Fruit fly (Drosophila melanogaster) whole organism, embryonic: ENCODE results near the gene lok.

Experiments used
- BtbVII ChIP-seq: fragments of 200-800 bp; sonication (Bioruptor generic); optimal IDR thresholded peaks from 3 replicates; lab custom pipeline; 2017; ENCODE audit warnings: missing biosample characterization, mild to moderate bottlenecking, missing genetic modification characterization
- CG11504 ChIP-seq: fragments of 200-800 bp; sonication (Bioruptor generic); optimal IDR thresholded peaks from 3 replicates; lab custom pipeline; 2019; ENCODE audit warnings: missing biosample characterization, mild to moderate bottlenecking, missing genetic modification characterization, moderate library complexity
- CG12769 ChIP-seq: fragments of 200-800 bp; sonication (Bioruptor generic); optimal IDR thresholded peaks from 2 replicates; lab custom pipeline; 2019; ENCODE audit warnings: missing biosample characterization, mild to moderate bottlenecking, missing genetic modification characterization, moderate library complexity
- CG12942 ChIP-seq: fragments of 200-800 bp; sonication (Bioruptor generic); optimal IDR thresholded peaks from 3 replicates; lab custom pipeline; 2016; ENCODE audit warnings: missing biosample characterization, missing genetic modification characterization
- CG13624 ChIP-seq: fragments of 200-800 bp; sonication (Bioruptor generic); optimal IDR thresholded peaks from 2 replicates; lab custom pipeline; 2016; ENCODE audit warnings: missing biosample characterization, missing genetic modification characterization
- CG15601 ChIP-seq: fragments of 200-800 bp; sonication (Bioruptor generic); optimal IDR thresholded peaks from 3 replicates; lab custom pipeline; 2019; ENCODE audit warnings: missing biosample characterization, mild to moderate bottlenecking, missing genetic modification characterization, moderate library complexity
- CG16779 ChIP-seq: fragments of 200-800 bp; sonication (Bioruptor generic); IDR thresholded peaks from 2 replicates; pipeline ENCODE4 v1.3.6; 2022; ENCODE audit warnings: missing biosample characterization, missing genetic modification characterization
- CG2875 ChIP-seq: fragments of 200-800 bp; sonication (Bioruptor generic); optimal IDR thresholded peaks from 2 replicates; lab custom pipeline; 2017; ENCODE audit warnings: missing biosample characterization, mild to moderate bottlenecking, missing genetic modification characterization, missing genetic modification reagents
- CG31224 ChIP-seq: fragments of 200-800 bp; sonication (Bioruptor generic); IDR thresholded peaks from 2 replicates; pipeline ENCODE4 v1.3.6; 2022; ENCODE audit warnings: missing biosample characterization, missing genetic modification characterization
- CG31365 ChIP-seq: fragments of 200-800 bp; sonication (Bioruptor generic); optimal IDR thresholded peaks from 2 replicates; lab custom pipeline; 2018; ENCODE audit warnings: missing biosample characterization, mild to moderate bottlenecking, missing genetic modification characterization
- CG32772 ChIP-seq: fragments of 200-800 bp; sonication (Bioruptor generic); IDR thresholded peaks from 2 replicates; pipeline ENCODE4 v1.3.6; 2022; ENCODE audit warnings: missing biosample characterization, missing genetic modification characterization
- CG3407 ChIP-seq: fragments of 200-800 bp; sonication (Bioruptor generic); optimal IDR thresholded peaks from 2 replicates; lab custom pipeline; 2018; ENCODE audit warnings: missing biosample characterization, mild to moderate bottlenecking, missing genetic modification characterization
- CG4820 ChIP-seq: fragments of 200-800 bp; sonication (Bioruptor generic); optimal IDR thresholded peaks from 3 replicates; lab custom pipeline; 2016; ENCODE audit warnings: missing biosample characterization, missing genetic modification characterization
- CG5245 ChIP-seq: fragments of 200-800 bp; sonication (Bioruptor generic); optimal IDR thresholded peaks from 3 replicates; lab custom pipeline; 2016; ENCODE audit warnings: missing biosample characterization, missing genetic modification characterization
- CG6254 ChIP-seq: fragments of 200-800 bp; sonication (Bioruptor generic); optimal IDR thresholded peaks from 3 replicates; lab custom pipeline; 2017; ENCODE audit warnings: mild to moderate bottlenecking, missing biosample characterization, missing genetic modification reagents, missing genetic modification characterization
- CG6791 ChIP-seq: fragments of 200-800 bp; sonication (Bioruptor generic); IDR thresholded peaks from 3 replicates; pipeline ENCODE4 v1.3.6; 2022; ENCODE audit warnings: missing biosample characterization, missing genetic modification characterization; ENCODE audit not compliant: partially characterized antibody
- CoRest ChIP-seq: fragments of 200-800 bp; sonication (Bioruptor generic); optimal IDR thresholded peaks from 3 replicates; lab custom pipeline; 2018; ENCODE audit warnings: missing biosample characterization, mild to moderate bottlenecking, missing genetic modification characterization, moderate library complexity
- Dll ChIP-seq: fragments of 200-800 bp; sonication (Bioruptor generic); IDR thresholded peaks from 4 replicates; pipeline ENCODE4 v1.3.6; 2022; ENCODE audit warnings: missing biosample characterization, missing genetic modification characterization; ENCODE audit not compliant: partially characterized antibody
- H15 ChIP-seq: fragments of 200-800 bp; sonication (Bioruptor generic); IDR thresholded peaks from 3 replicates; pipeline ENCODE4 v1.3.6; 2022; ENCODE audit warnings: missing biosample characterization, missing genetic modification characterization
- H2.0 ChIP-seq: fragments of 200-800 bp; sonication (Bioruptor generic); IDR thresholded peaks from 2 replicates; pipeline ENCODE4 v1.3.6; 2022; ENCODE audit warnings: missing biosample characterization, missing genetic modification characterization
- HHEX ChIP-seq: fragments of 200-800 bp; sonication (Bioruptor generic); optimal IDR thresholded peaks from 3 replicates; lab custom pipeline; 2017; ENCODE audit warnings: missing biosample characterization, mild to moderate bottlenecking, missing genetic modification characterization, missing genetic modification reagents
- HLHmδ ChIP-seq: fragments of 200-800 bp; sonication (Bioruptor generic); optimal IDR thresholded peaks from 2 replicates; lab custom pipeline; 2018; ENCODE audit warnings: missing biosample characterization, mild to moderate bottlenecking, missing genetic modification characterization, moderate library complexity
- Hr39 ChIP-seq: fragments of >200 bp; optimal IDR thresholded peaks from 2 replicates; lab custom pipeline; 2017
- Hsf ChIP-seq: fragments of 200-800 bp; sonication (Bioruptor generic); optimal IDR thresholded peaks from 3 replicates; lab custom pipeline; 2016; ENCODE audit warnings: missing biosample characterization, missing genetic modification characterization
- Meics ChIP-seq: fragments of 200-800 bp; sonication (Bioruptor generic); optimal IDR thresholded peaks from 2 replicates; lab custom pipeline; 2017; ENCODE audit warnings: missing biosample characterization, mild to moderate bottlenecking, missing genetic modification characterization
- Mrtf ChIP-seq: fragments of 200-800 bp; sonication (Bioruptor generic); IDR thresholded peaks from 3 replicates; pipeline ENCODE4 v1.3.6; 2022; ENCODE audit warnings: missing biosample characterization, missing genetic modification characterization
- Neu2 ChIP-seq: fragments of 200-800 bp; sonication (Bioruptor generic); optimal IDR thresholded peaks from 3 replicates; lab custom pipeline; 2016; ENCODE audit warnings: missing biosample characterization, missing genetic modification characterization, borderline replicate concordance
- bigmax ChIP-seq: fragments of 200-800 bp; sonication (Bioruptor generic); optimal IDR thresholded peaks from 2 replicates; lab custom pipeline; 2018; ENCODE audit warnings: missing biosample characterization, mild to moderate bottlenecking, missing genetic modification characterization
- dmrt11E ChIP-seq: fragments of 200-800 bp; sonication (Bioruptor generic); optimal IDR thresholded peaks from 3 replicates; lab custom pipeline; 2018; ENCODE audit warnings: missing biosample characterization, mild to moderate bottlenecking, missing genetic modification characterization, moderate library complexity
- exex ChIP-seq: fragments of 200-800 bp; sonication (Bioruptor generic); optimal IDR thresholded peaks from 4 replicates; lab custom pipeline; 2018; ENCODE audit warnings: missing biosample characterization, mild to moderate bottlenecking, missing genetic modification characterization, moderate library complexity
- fd102C ChIP-seq: fragments of 200-800 bp; sonication (Bioruptor generic); optimal IDR thresholded peaks from 2 replicates; lab custom pipeline; 2018; ENCODE audit warnings: missing biosample characterization, mild to moderate bottlenecking, missing genetic modification characterization, moderate library complexity
- gro ChIP-seq: fragments of 200-800 bp; sonication (Bioruptor generic); optimal IDR thresholded peaks from 2 replicates; lab custom pipeline; 2016; ENCODE audit warnings: missing biosample characterization, missing genetic modification characterization
- mam ChIP-seq: fragments of 200-800 bp; sonication (Bioruptor generic); optimal IDR thresholded peaks from 3 replicates; lab custom pipeline; 2016; ENCODE audit warnings: missing biosample characterization, missing genetic modification characterization
- mld ChIP-seq: fragments of 200-800 bp; sonication (Bioruptor generic); IDR thresholded peaks from 3 replicates; pipeline ENCODE4 v1.3.6; 2022; ENCODE audit warnings: missing biosample characterization, missing genetic modification characterization; ENCODE audit not compliant: partially characterized antibody
- nau ChIP-seq: fragments of 200-800 bp; sonication (Bioruptor generic); optimal IDR thresholded peaks from 3 replicates; lab custom pipeline; 2017; ENCODE audit warnings: missing biosample characterization, mild to moderate bottlenecking, missing genetic modification characterization, missing genetic modification reagents
- p53 ChIP-seq: fragments of 200-800 bp; sonication (Bioruptor generic); optimal IDR thresholded peaks from 2 replicates; lab custom pipeline; 2016; ENCODE audit warnings: missing biosample characterization, missing genetic modification characterization
- pan ChIP-seq, 4 experiments: fragments of >200 bp in 3 of 4; fragments of 200-800 bp in 1 of 4; sonication (Bioruptor generic) in 1 of 4; optimal IDR thresholded peaks in 3 of 4; IDR thresholded peaks in 1 of 4; 2 replicates each; pipeline versions ENCODE4 v1.3.6 to Lab custom; 2017 to 2022; ENCODE audit warnings: missing biosample characterization in 2 of 4, missing genetic modification characterization in 2 of 4, mixed read lengths in 1 of 4
- pros ChIP-seq: fragments of 200-800 bp; sonication (Bioruptor generic); optimal IDR thresholded peaks from 3 replicates; lab custom pipeline; 2019; ENCODE audit warnings: missing biosample characterization, mild to moderate bottlenecking, missing genetic modification characterization, moderate library complexity
- rib ChIP-seq: fragments of 200-800 bp; sonication (Bioruptor generic); IDR thresholded peaks from 2 replicates; pipeline ENCODE4 v1.3.6; 2022; ENCODE audit warnings: missing biosample characterization, missing genetic modification characterization
- ro ChIP-seq: fragments of 200-800 bp; sonication (Bioruptor generic); IDR thresholded peaks from 2 replicates; pipeline ENCODE4 v1.3.6; 2022; ENCODE audit warnings: missing biosample characterization, missing genetic modification characterization
- salm ChIP-seq: fragments of 200-800 bp; sonication (Bioruptor generic); optimal IDR thresholded peaks from 2 replicates; lab custom pipeline; 2018; ENCODE audit warnings: missing biosample characterization, mild to moderate bottlenecking, missing genetic modification characterization
- sd ChIP-seq: fragments of 200-800 bp; sonication (Bioruptor generic); optimal IDR thresholded peaks from 3 replicates; lab custom pipeline; 2018; ENCODE audit warnings: missing biosample characterization, mild to moderate bottlenecking, missing genetic modification characterization, moderate library complexity
- sna ChIP-seq: fragments of 200-800 bp; sonication (Bioruptor generic); IDR thresholded peaks from 2 replicates; pipeline ENCODE4 v1.3.6; 2022; ENCODE audit warnings: missing biosample characterization, missing genetic modification characterization; ENCODE audit not compliant: partially characterized antibody
- sqz ChIP-seq: fragments of 200-800 bp; sonication (Bioruptor generic); optimal IDR thresholded peaks from 3 replicates; lab custom pipeline; 2018; ENCODE audit warnings: missing biosample characterization, mild to moderate bottlenecking, missing genetic modification characterization
- stc ChIP-seq: fragments of 200-800 bp; sonication (Bioruptor generic); IDR thresholded peaks from 2 replicates; pipeline ENCODE4 v1.3.6; 2022; ENCODE audit warnings: missing biosample characterization, missing genetic modification characterization

The lok gene

dm6 chr2L:20075234-20075803 lies 14.1 kb downstream of the lok start, which contains the start of the genes pr and neb (continued):
- no peak for TF ChIP-seq bigmax (GFP tag; lab: Kevin White, UChicago)
- TF ChIP-seq, all 482 proteins: peak for 237

- TF ChIP-seq CG13624 (GFP tag; lab: Kevin White, UChicago) (no peak), gro (GFP tag; lab: Kevin White, UChicago) (no peak), Neu2 (no peak), CG15601 (tag; lab: Kevin White, UChicago) (peak; percentile 39), dmrt11E (tag; lab: Kevin White, UChicago) (no peak), salm (tag; lab: Kevin White, UChicago) (peak; percentile 16), sqz (GFP tag; lab: Kevin White, UChicago) (peak; percentile 30), BtbVII (GFP tag; lab: Kevin White, UChicago) (peak; percentile 32), mld (GFP tag; lab: Robert Waterston, UW) (no peak), sna (GFP tag; lab: Robert Waterston, UW) (no peak), Meics (GFP tag; lab: Kevin White, UChicago) (peak; percentile 7), exex (tag; lab: Kevin White, UChicago) (peak; percentile 94), stc (GFP tag; lab: Robert Waterston, UW) (no peak), CG12942 (GFP tag; lab: Kevin White, UChicago) (no peak), CG11504 (tag; lab: Kevin White, UChicago) (no peak), Hr39 (no peak), H15 (GFP tag; lab: Robert Waterston, UW) (no peak), Hsf (no peak), mam (GFP tag; lab: Kevin White, UChicago) (no peak), CG5245 (GFP tag; lab: Kevin White, UChicago) (no peak), CG2875 (GFP tag; lab: Kevin White, UChicago) (no peak), rib (GFP tag; lab: Robert Waterston, UW) (no peak), nau (GFP tag; lab: Kevin White, UChicago) (no peak), pros (GFP tag; lab: Kevin White, UChicago) (peak; percentile 23), CG32772 (GFP tag; lab: Robert Waterston, UW) (no peak), pan (optimal IDR thresholded peaks at IDR 0.05; lab: Kevin White, UChicago) (no peak), pan (GFP tag; optimal IDR thresholded peaks at IDR 0.05 in 1 of 2, IDR thresholded peaks at IDR 0.05 in 1 of 2) (no peak), CG16779 (GFP tag; lab: Robert Waterston, UW) (no peak), fd102C (GFP tag; lab: Kevin White, UChicago) (no peak), HHEX (GFP tag; lab: Kevin White, UChicago) (no peak), CG12769 (no peak), p53 (GFP tag; lab: Kevin White, UChicago) (no peak), CG31224 (no peak), CG3407 (GFP tag; lab: Kevin White, UChicago) (no peak), CG31365 (tag; lab: Kevin White, UChicago) (no peak), ro (GFP tag; lab: Robert Waterston, UW) (no peak), CoRest (no peak), CG4820 (GFP tag; lab: Kevin White, UChicago) (no peak), CG6791 (GFP tag; lab: Robert Waterston, UW) (no peak), CG6254 (GFP tag; lab: Kevin White, UChicago) (peak; percentile 5), Mrtf (GFP tag; lab: Robert Waterston, UW) (no peak), sd (tag; lab: Kevin White, UChicago) (peak; percentile 78), HLHmδ (GFP tag; lab: Kevin White, UChicago) (no peak), Dll (GFP tag; lab: Robert Waterston, UW) (no peak), H2.0 (GFP tag; lab: Robert Waterston, UW) (no peak)
Measured at dm6 chr2L:20077423-20078401, 16.5 kb downstream of the lok start.
